Worm (Caenorhabditis elegans): ENCODE results near the gene T05A12.3.

DNA sequence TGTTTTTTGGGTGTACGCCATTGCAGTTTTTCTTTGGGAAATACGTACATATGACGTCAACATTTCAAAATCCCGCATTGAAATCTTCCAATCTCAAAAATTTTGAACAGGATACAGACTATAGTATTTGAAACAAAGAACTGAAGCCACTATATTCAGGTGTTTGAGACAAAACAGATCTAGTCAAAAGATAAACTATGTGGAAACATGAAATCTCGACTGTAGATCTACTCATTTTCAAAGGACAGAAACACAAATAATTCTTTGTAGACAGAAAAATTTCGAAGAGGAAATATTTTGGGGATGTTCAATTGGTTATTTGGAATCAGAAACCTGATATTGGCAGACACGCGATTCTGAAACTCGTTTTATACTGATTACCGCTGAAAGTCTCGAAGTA, 38.1 kb upstream of the T05A12.3 start:
- TF ChIP-seq flt-1 (GFP tag; IDR thresholded peaks at IDR 0.05) (no peak), T22C8.4 (GFP tag; IDR thresholded peaks at IDR 0.05) (no peak), tab-1 (GFP tag; IDR thresholded peaks at IDR 0.05) (no peak), ztf-29 (GFP tag; IDR thresholded peaks at IDR 0.05) (no peak), cog-1 (tag; optimal IDR thresholded peaks at IDR 0.05) (no peak), ztf-23 (GFP tag; IDR thresholded peaks at IDR 0.05) (no peak)

Data from whole organism, midembryonic.